Worm (Caenorhabditis elegans) whole organism, late embryonic: ENCODE measurements around the gene C45B2.3.

ENCODE experiments used
- C08G9.2 ChIP-seq: sonication (generic microtip); optimal IDR thresholded peaks from 2 replicates; lab custom pipeline; 2016; ENCODE audit warnings: mild to moderate bottlenecking, missing genetic modification characterization, moderate library complexity, missing compliant biosample characterization
- K02D7.2 ChIP-seq: sonication (generic microtip); optimal IDR thresholded peaks from 2 replicates; lab custom pipeline; 2017; ENCODE audit warnings: mild to moderate bottlenecking, missing genetic modification characterization, missing compliant biosample characterization
- K09A11.1 ChIP-seq: sonication (generic microtip); optimal IDR thresholded peaks from 2 replicates; lab custom pipeline; 2017; ENCODE audit warnings: antibody characterized with exemption, mild to moderate bottlenecking, missing genetic modification characterization, missing compliant biosample characterization; ENCODE audit not compliant: insufficient read depth
- T23F11.4 ChIP-seq: fragments of 200-800 bp; sonication (Bioruptor generic); optimal IDR thresholded peaks from 2 replicates; lab custom pipeline; 2018; ENCODE audit warnings: mild to moderate bottlenecking, missing genetic modification characterization, missing compliant biosample characterization
- Y22D7AL.16 ChIP-seq: sonication (generic microtip); optimal IDR thresholded peaks from 2 replicates; lab custom pipeline; 2016; ENCODE audit warnings: missing genetic modification characterization, missing compliant biosample characterization
- ama-1 ChIP-seq: fragments of 150-350 bp; optimal IDR thresholded peaks from 2 replicates; lab custom pipeline; 2014
- ceh-14 ChIP-seq: sonication (generic microtip); optimal IDR thresholded peaks from 2 replicates; lab custom pipeline; 2016; ENCODE audit warnings: missing genotype, missing genetic modification characterization, missing compliant biosample characterization
- ceh-18 ChIP-seq: sonication (generic microtip); optimal IDR thresholded peaks from 2 replicates; lab custom pipeline; 2016; ENCODE audit warnings: missing genetic modification characterization, missing compliant biosample characterization
- ceh-19 ChIP-seq: fragments of 200-800 bp; sonication (Bioruptor generic); optimal IDR thresholded peaks from 2 replicates; lab custom pipeline; 2018; ENCODE audit warnings: mild to moderate bottlenecking, missing genetic modification characterization, missing compliant biosample characterization
- ceh-2 ChIP-seq: sonication (generic microtip); optimal IDR thresholded peaks from 2 replicates; lab custom pipeline; 2016; ENCODE audit warnings: missing genotype, missing genetic modification characterization, missing compliant biosample characterization
- ceh-22 ChIP-seq: sonication (generic microtip); optimal IDR thresholded peaks from 2 replicates; lab custom pipeline; 2017; ENCODE audit warnings: missing biosample characterization, missing genetic modification characterization
- ceh-24 ChIP-seq: sonication (generic microtip); optimal IDR thresholded peaks from 2 replicates; lab custom pipeline; 2016; ENCODE audit warnings: mild to moderate bottlenecking, missing genetic modification characterization, missing compliant biosample characterization
- ceh-31 ChIP-seq: sonication (generic microtip); optimal IDR thresholded peaks from 2 replicates; lab custom pipeline; 2016; ENCODE audit warnings: missing genetic modification characterization, missing compliant biosample characterization
- ceh-34 ChIP-seq: sonication (generic microtip); optimal IDR thresholded peaks from 2 replicates; lab custom pipeline; 2016; ENCODE audit warnings: mild to moderate bottlenecking, missing genetic modification characterization, missing compliant biosample characterization
- ceh-45 ChIP-seq: fragments of 200-800 bp; sonication (Bioruptor generic); IDR thresholded peaks from 2 replicates; pipeline ENCODE4 v1.3.6; 2022; ENCODE audit warnings: missing genetic modification reagents, missing genetic modification characterization, missing compliant biosample characterization
- ceh-6 ChIP-seq: fragments of 200-800 bp; sonication (Bioruptor generic); optimal IDR thresholded peaks from 2 replicates; lab custom pipeline; 2018; ENCODE audit warnings: mild to moderate bottlenecking, missing genetic modification characterization, missing compliant biosample characterization
- dve-1 ChIP-seq: sonication (generic microtip); optimal IDR thresholded peaks from 2 replicates; lab custom pipeline; 2017; ENCODE audit warnings: antibody characterized with exemption, mild to moderate bottlenecking, missing genetic modification characterization, missing compliant biosample characterization
- elt-2 ChIP-seq: sonication (generic microtip); optimal IDR thresholded peaks from 2 replicates; lab custom pipeline; 2016; ENCODE audit warnings: missing genetic modification reagents, missing genetic modification characterization, missing compliant biosample characterization
- elt-4 ChIP-seq: sonication (generic microtip); optimal IDR thresholded peaks from 2 replicates; lab custom pipeline; 2016; ENCODE audit warnings: missing genetic modification characterization, missing compliant biosample characterization
- ets-4 ChIP-seq: sonication (generic microtip); optimal IDR thresholded peaks from 2 replicates; lab custom pipeline; 2016; ENCODE audit warnings: missing genetic modification characterization, missing compliant biosample characterization
- eyg-1 ChIP-seq: sonication (generic microtip); optimal IDR thresholded peaks from 2 replicates; lab custom pipeline; 2016; ENCODE audit warnings: missing genotype, missing genetic modification characterization, missing compliant biosample characterization
- hlh-13 ChIP-seq: fragments of 200-800 bp; sonication (Bioruptor generic); optimal IDR thresholded peaks from 2 replicates; lab custom pipeline; 2018; ENCODE audit warnings: mild to moderate bottlenecking, missing genetic modification characterization, missing compliant biosample characterization
- hlh-15 ChIP-seq: sonication (generic microtip); optimal IDR thresholded peaks from 2 replicates; lab custom pipeline; 2016; ENCODE audit warnings: missing genetic modification characterization, missing compliant biosample characterization
- hlh-30 ChIP-seq: sonication (generic microtip); optimal IDR thresholded peaks from 2 replicates; lab custom pipeline; 2017; ENCODE audit warnings: antibody characterized with exemption, missing genetic modification characterization, missing compliant biosample characterization; ENCODE audit not compliant: insufficient read depth
- hlh-8 ChIP-seq: sonication (generic microtip); optimal IDR thresholded peaks from 2 replicates; lab custom pipeline; 2016; ENCODE audit warnings: missing genotype, missing genetic modification characterization, missing compliant biosample characterization
- lin-11 ChIP-seq: fragments of 200-800 bp; sonication (Bioruptor generic); optimal IDR thresholded peaks from 2 replicates; lab custom pipeline; 2018; ENCODE audit warnings: mild to moderate bottlenecking, missing genetic modification characterization, missing compliant biosample characterization
- madf-2 ChIP-seq: sonication (generic microtip); optimal IDR thresholded peaks from 2 replicates; lab custom pipeline; 2017; ENCODE audit warnings: missing genetic modification characterization, missing compliant biosample characterization
- mec-3 ChIP-seq: sonication (generic microtip); optimal IDR thresholded peaks from 2 replicates; lab custom pipeline; 2016; ENCODE audit warnings: borderline replicate concordance, missing genetic modification characterization, missing compliant biosample characterization
- nfya-1 ChIP-seq: sonication (generic microtip); optimal IDR thresholded peaks from 2 replicates; lab custom pipeline; 2017; ENCODE audit warnings: missing genetic modification characterization, mild to moderate bottlenecking, missing compliant biosample characterization, antibody characterized with exemption, moderate library complexity
- nhr-232 ChIP-seq: sonication (generic microtip); optimal IDR thresholded peaks from 2 replicates; lab custom pipeline; 2016; ENCODE audit warnings: missing genetic modification characterization, missing compliant biosample characterization
- pag-3 ChIP-seq: sonication (generic microtip); optimal IDR thresholded peaks from 2 replicates; lab custom pipeline; 2016; ENCODE audit warnings: missing compliant biosample characterization, missing genetic modification characterization, borderline replicate concordance
- pat-9 ChIP-seq: fragments of 200-800 bp; sonication (Bioruptor generic); optimal IDR thresholded peaks from 2 replicates; lab custom pipeline; 2018; ENCODE audit warnings: mild to moderate bottlenecking, missing genetic modification characterization, moderate library complexity, missing compliant biosample characterization
- pha-2 ChIP-seq: sonication (generic microtip); optimal IDR thresholded peaks from 2 replicates; lab custom pipeline; 2017; ENCODE audit warnings: mild to moderate bottlenecking, missing genetic modification characterization, missing compliant biosample characterization
- pha-4 ChIP-seq: fragments of 150-350 bp; optimal IDR thresholded peaks from 2 replicates; lab custom pipeline; 2018; ENCODE audit warnings: missing biosample characterization, missing genetic modification reagents, missing genetic modification characterization
- pros-1 ChIP-seq: fragments of 150-350 bp; optimal IDR thresholded peaks from 2 replicates; lab custom pipeline; 2014; ENCODE audit warnings: missing biosample characterization, missing genetic modification reagents, missing genetic modification characterization
- rnt-1 ChIP-seq: sonication (generic microtip); optimal IDR thresholded peaks from 2 replicates; lab custom pipeline; 2016; ENCODE audit warnings: missing genetic modification characterization, missing compliant biosample characterization
- sdc-2 ChIP-seq: sonication (generic microtip); optimal IDR thresholded peaks from 2 replicates; lab custom pipeline; 2016; ENCODE audit warnings: missing genotype, missing genetic modification characterization, missing compliant biosample characterization
- sox-4 ChIP-seq: sonication (generic microtip); optimal IDR thresholded peaks from 2 replicates; lab custom pipeline; 2017; ENCODE audit warnings: mild to moderate bottlenecking, missing genetic modification characterization, inconsistent platforms, missing compliant biosample characterization
- tbx-2 ChIP-seq: sonication (generic microtip); optimal IDR thresholded peaks from 2 replicates; lab custom pipeline; 2016; ENCODE audit warnings: missing genetic modification characterization, missing compliant biosample characterization
- tbx-7 ChIP-seq: sonication (generic microtip); optimal IDR thresholded peaks from 2 replicates; lab custom pipeline; 2016; ENCODE audit warnings: missing genotype, missing genetic modification characterization, missing compliant biosample characterization
- ttx-3 ChIP-seq: sonication (generic microtip); optimal IDR thresholded peaks from 2 replicates; lab custom pipeline; 2016; ENCODE audit warnings: missing genetic modification reagents, missing genetic modification characterization, missing compliant biosample characterization
- unc-86 ChIP-seq: sonication (generic microtip); optimal IDR thresholded peaks from 2 replicates; lab custom pipeline; 2016; ENCODE audit warnings: missing genetic modification characterization, missing compliant biosample characterization

C45B2.3 gene

ce11 chrX:6091967-6092366, 9.2 kb downstream of the C45B2.3 start, which contains the start of gene hsp-3 (continued):
- peak; percentile 81 for TF ChIP-seq ceh-22 (tag; lab: Kevin White, UChicago)
- TF ChIP-seq ets-4 (tag; lab: Kevin White, UChicago), result peak; percentile 84
- no peak for TF ChIP-seq ceh-24 (tag; lab: Kevin White, UChicago)
- no peak for TF ChIP-seq K02D7.2
- TF ChIP-seq hlh-8 (tag; lab: Kevin White, UChicago), result peak; percentile 54
- TF ChIP-seq tbx-2 (tag; lab: Kevin White, UChicago), result peak; percentile 94
- peak; percentile 37 for TF ChIP-seq K09A11.1 (tag; lab: Kevin White, UChicago)
- TF ChIP-seq hlh-15 (tag; lab: Kevin White, UChicago), result no peak
- TF ChIP-seq ceh-6 (GFP tag; lab: Kevin White, UChicago), result peak; percentile 4
- TF ChIP-seq pag-3 (tag; lab: Kevin White, UChicago), result no peak
- TF ChIP-seq C08G9.2 (tag; lab: Kevin White, UChicago), result peak; percentile 28
- TF ChIP-seq mec-3 (tag; lab: Kevin White, UChicago), result no peak
- peak; percentile 66 for TF ChIP-seq tbx-7 (tag; lab: Kevin White, UChicago)
- no peak for TF ChIP-seq ama-1
- peak; percentile 86 for TF ChIP-seq T23F11.4
- no peak for TF ChIP-seq ttx-3 (tag; lab: Kevin White, UChicago)
- TF ChIP-seq elt-4, result no peak
- no peak for TF ChIP-seq hlh-13 (GFP tag; lab: Kevin White, UChicago)
- TF ChIP-seq pat-9 (tag; lab: Kevin White, UChicago), result peak; percentile 52
- peak; percentile 85 for TF ChIP-seq pros-1 (tag; lab: Kevin White, UChicago)
- no peak for TF ChIP-seq madf-2 (tag; lab: Kevin White, UChicago)
- peak; percentile 81 for TF ChIP-seq elt-2 (tag; lab: Kevin White, UChicago)
- TF ChIP-seq ceh-14 (tag; lab: Kevin White, UChicago), result peak; percentile 67
- TF ChIP-seq ceh-18 (tag; lab: Kevin White, UChicago), result peak; percentile 79
- no peak for TF ChIP-seq lin-11 (tag; lab: Kevin White, UChicago)
- peak; percentile 67 for TF ChIP-seq eyg-1 (tag; lab: Kevin White, UChicago)
- no peak for TF ChIP-seq pha-2 (tag; lab: Kevin White, UChicago)
- no peak for TF ChIP-seq sox-4 (tag; lab: Kevin White, UChicago)
- peak; percentile 75 for TF ChIP-seq rnt-1 (tag; lab: Kevin White, UChicago)
- no peak for TF ChIP-seq pha-4 (tag; lab: Kevin White, UChicago)
- peak; percentile 95 for TF ChIP-seq ceh-34 (tag; lab: Kevin White, UChicago)
- no peak for TF ChIP-seq nhr-232
- TF ChIP-seq ceh-31 (tag; lab: Kevin White, UChicago), result peak; percentile 90
- TF ChIP-seq ceh-19, result peak; percentile 50
- TF ChIP-seq sdc-2 (tag; lab: Kevin White, UChicago), result peak; percentile 86
- TF ChIP-seq dve-1 (tag; lab: Kevin White, UChicago), result peak; percentile 55
- TF ChIP-seq hlh-30 (tag; lab: Kevin White, UChicago), result peak; percentile 85
- TF ChIP-seq ceh-45 (GFP tag; lab: Robert Waterston, UW), result no peak
- peak; percentile 47 for TF ChIP-seq ceh-2 (tag; lab: Kevin White, UChicago)
- no peak for TF ChIP-seq Y22D7AL.16 (tag; lab: Kevin White, UChicago)

ce11 chrX:6092533-6092932, 9.8 kb downstream of the C45B2.3 start:
- TF ChIP-seq rnt-1 (tag; lab: Kevin White, UChicago) (peak; percentile 13), nhr-232 (no peak)

- TF ChIP-seq nfya-1 (tag; lab: Kevin White, UChicago) (peak; percentile 43), unc-86 (tag; lab: Kevin White, UChicago) (no peak)
Observed at ce11 chrX:6093046-6093445, 10.3 kb downstream of the C45B2.3 start, which contains the start of gene C15H9.5. TSS of gene C15H9.5 (plus strand) at chrX:6093300.
